Worm (Caenorhabditis elegans) whole organism, L3 larva: ENCODE measurements around the gene pqn-36.
A peak's percentile ranks its signal among the peaks of the same experiment; 100 is the strongest.

ENCODE experiments used
- eor-1 ChIP-seq, 2 experiments: fragments of 150-350 bp; optimal IDR thresholded peaks; 2 replicates each; lab custom pipeline; 2014 to 2018; ENCODE audit warnings: missing biosample characterization in 2 of 2, missing genetic modification characterization in 2 of 2
- snpc-4 ChIP-seq: fragments of 150-350 bp; optimal IDR thresholded peaks from 2 replicates; lab custom pipeline; 2014; ENCODE audit warnings: missing biosample characterization, missing genetic modification characterization

pqn-36 gene

ce11 chrX:15362152-15362922, 53.0 kb downstream of the pqn-36 start:
- TF ChIP-seq snpc-4 (tag; lab: Kevin White, UChicago): peak; percentile 59
- no peak for TF ChIP-seq eor-1 (tag; optimal IDR thresholded peaks at IDR 0.05; lab: Kevin White, UChicago)
